Fruit fly (Drosophila melanogaster) whole organism, pupa: ENCODE data around the gene Rab14.

Experiments
- CG10348 ChIP-seq: fragments of 200-800 bp; sonication (Bioruptor generic); IDR thresholded peaks from 2 replicates; pipeline ENCODE4 v1.3.6; 2022; ENCODE audit warnings: missing biosample characterization, missing genetic modification characterization
- CG12605 ChIP-seq: fragments of 200-800 bp; sonication (Bioruptor generic); IDR thresholded peaks from 2 replicates; pipeline ENCODE4 v1.3.6; 2022; ENCODE audit warnings: missing biosample characterization, missing genetic modification characterization
- CG13204 ChIP-seq: fragments of 200-800 bp; sonication (Bioruptor generic); optimal IDR thresholded peaks from 2 replicates; lab custom pipeline; 2018; ENCODE audit warnings: missing biosample characterization, mild to moderate bottlenecking, missing genetic modification characterization, moderate library complexity
- CG14655 ChIP-seq: fragments of 200-800 bp; sonication (Bioruptor generic); optimal IDR thresholded peaks from 3 replicates; lab custom pipeline; 2017; ENCODE audit warnings: mild to moderate bottlenecking, missing biosample characterization, missing genetic modification reagents, missing genetic modification characterization
- CG15710 ChIP-seq: fragments of 200-800 bp; sonication (Bioruptor generic); optimal IDR thresholded peaks from 2 replicates; lab custom pipeline; 2018; ENCODE audit warnings: missing biosample characterization, mild to moderate bottlenecking, missing genetic modification characterization, moderate library complexity
- CG17806 ChIP-seq: fragments of 200-800 bp; sonication (Bioruptor generic); optimal IDR thresholded peaks from 2 replicates; lab custom pipeline; 2018; ENCODE audit warnings: missing biosample characterization, mild to moderate bottlenecking, missing genetic modification characterization, moderate library complexity
- CG32121 ChIP-seq: fragments of 200-800 bp; sonication (Bioruptor generic); IDR thresholded peaks from 2 replicates; pipeline ENCODE4 v1.3.6; 2022; ENCODE audit warnings: missing biosample characterization, missing genetic modification characterization
- CG34367 ChIP-seq: fragments of 200-800 bp; sonication (Bioruptor generic); optimal IDR thresholded peaks from 2 replicates; lab custom pipeline; 2018; ENCODE audit warnings: missing biosample characterization, mild to moderate bottlenecking, missing genetic modification characterization
- CG4496 ChIP-seq: fragments of 200-800 bp; sonication (Bioruptor generic); IDR thresholded peaks from 3 replicates; pipeline ENCODE4 v1.3.6; 2022; ENCODE audit warnings: missing biosample characterization, missing genetic modification characterization
- CG8159 ChIP-seq: fragments of 200-800 bp; sonication (Bioruptor generic); optimal IDR thresholded peaks from 3 replicates; lab custom pipeline; 2018; ENCODE audit warnings: missing biosample characterization, mild to moderate bottlenecking, missing genetic modification characterization, moderate library complexity
- CG8301 ChIP-seq: fragments of 200-800 bp; sonication (Bioruptor generic); optimal IDR thresholded peaks from 2 replicates; lab custom pipeline; 2018; ENCODE audit warnings: missing biosample characterization, mild to moderate bottlenecking, missing genetic modification characterization
- CG9948 ChIP-seq: fragments of 200-800 bp; sonication (Bioruptor generic); optimal IDR thresholded peaks from 2 replicates; lab custom pipeline; 2018; ENCODE audit warnings: missing biosample characterization, mild to moderate bottlenecking, missing genetic modification characterization, moderate library complexity
- D1 ChIP-seq: fragments of 200-800 bp; sonication (Bioruptor generic); optimal IDR thresholded peaks from 2 replicates; lab custom pipeline; 2018; ENCODE audit warnings: missing biosample characterization, mild to moderate bottlenecking, missing genetic modification characterization, moderate library complexity
- EcR ChIP-seq: fragments of 200-800 bp; sonication (Bioruptor generic); optimal IDR thresholded peaks from 3 replicates; lab custom pipeline; 2019; ENCODE audit warnings: missing biosample characterization, missing genetic modification characterization, mild to moderate bottlenecking, moderate library complexity, missing genetic modification reagents
- Ets98B ChIP-seq: fragments of 200-800 bp; sonication (Bioruptor generic); IDR thresholded peaks from 2 replicates; pipeline ENCODE4 v1.3.6; 2022; ENCODE audit warnings: missing biosample characterization, missing genetic modification characterization
- Pif1A ChIP-seq: fragments of 200-800 bp; sonication (Bioruptor generic); optimal IDR thresholded peaks from 3 replicates; lab custom pipeline; 2016; ENCODE audit warnings: missing biosample characterization, missing genetic modification characterization
- Pif1B ChIP-seq: fragments of 200-800 bp; sonication (Bioruptor generic); optimal IDR thresholded peaks from 3 replicates; lab custom pipeline; 2016; ENCODE audit warnings: missing biosample characterization, missing genetic modification characterization
- Snoo ChIP-seq: fragments of 200-800 bp; sonication (Bioruptor generic); optimal IDR thresholded peaks from 3 replicates; lab custom pipeline; 2017; ENCODE audit warnings: missing biosample characterization, mild to moderate bottlenecking, missing genetic modification characterization, inconsistent platforms
- fd96Ca ChIP-seq: fragments of 200-800 bp; sonication (Bioruptor generic); IDR thresholded peaks from 3 replicates; pipeline ENCODE4 v1.3.6; 2022; ENCODE audit warnings: missing biosample characterization, missing genetic modification characterization
- gl ChIP-seq: fragments of 200-800 bp; sonication (Bioruptor generic); optimal IDR thresholded peaks from 2 replicates; lab custom pipeline; 2018; ENCODE audit warnings: missing biosample characterization, mild to moderate bottlenecking, missing genetic modification characterization
- rn ChIP-seq: fragments of 200-800 bp; sonication (Bioruptor generic); IDR thresholded peaks from 2 replicates; pipeline ENCODE4 v1.3.6; 2022; ENCODE audit warnings: missing biosample characterization, missing genetic modification characterization

Rab14 gene

DNA sequence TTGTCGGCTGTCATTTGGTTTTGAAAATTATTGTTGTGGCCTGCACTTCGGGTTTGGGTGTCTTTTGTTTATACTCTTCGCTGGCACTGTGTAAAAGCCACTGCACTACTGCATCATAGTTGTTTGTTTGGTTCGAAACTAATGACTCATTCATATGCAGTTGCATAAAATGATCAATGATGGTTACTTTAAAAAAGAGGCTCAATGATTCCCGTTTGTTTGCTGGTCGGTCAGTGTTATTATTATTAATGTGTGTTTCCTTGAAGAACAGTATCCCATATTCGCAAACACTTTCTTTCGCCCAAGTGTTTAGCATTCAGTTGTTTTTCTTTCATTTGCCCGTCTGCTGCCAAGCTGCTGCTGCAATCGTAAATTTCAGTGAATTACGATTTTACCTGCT, 33.5 kb downstream of the Rab14 start:
- TF ChIP-seq CG13204 (GFP tag; lab: Kevin White, UChicago) = no peak
- peak; percentile 55; the same call in 2 of the 3 replicates for TF ChIP-seq fd96Ca (GFP tag; lab: Robert Waterston, UW)

DNA sequence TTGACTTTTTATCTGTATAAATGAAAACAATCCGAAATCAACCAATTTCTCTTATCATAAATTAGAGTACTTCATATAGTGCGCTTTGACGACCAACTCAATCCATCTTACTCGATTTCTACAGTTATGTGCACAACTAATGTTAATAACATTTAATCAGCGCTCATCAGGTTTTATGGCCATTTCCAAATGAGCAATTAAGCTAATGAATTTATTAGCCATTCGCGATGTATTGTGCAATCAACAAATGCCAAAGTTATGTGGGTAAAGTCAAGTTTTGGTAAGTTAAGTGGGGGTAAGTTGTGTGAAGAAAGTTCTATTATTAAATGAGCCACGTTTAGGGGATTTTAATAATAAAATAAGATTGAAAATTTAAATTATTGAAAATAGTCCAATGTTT, 38.6 kb downstream of the Rab14 start:
- TF ChIP-seq CG14655 (GFP tag; lab: Kevin White, UChicago) = no peak
- no peak for TF ChIP-seq Pif1B (GFP tag; lab: Kevin White, UChicago)
- no peak for TF ChIP-seq Ets98B (GFP tag; lab: Robert Waterston, UW)
- no peak for TF ChIP-seq CG34367 (tag; lab: Kevin White, UChicago)
- TF ChIP-seq fd96Ca (GFP tag; lab: Robert Waterston, UW) = no peak
- TF ChIP-seq D1 (tag; lab: Kevin White, UChicago) = no peak
- TF ChIP-seq CG10348 (GFP tag; lab: Robert Waterston, UW) = no peak
- TF ChIP-seq CG4496 = no peak

dm6 chr2L:14394298-14395064, 39.5 kb downstream of the Rab14 start:
- TF ChIP-seq CG13204 (GFP tag; lab: Kevin White, UChicago) (no peak), CG10348 (GFP tag; lab: Robert Waterston, UW) (no peak), Pif1B (GFP tag; lab: Kevin White, UChicago) (no peak), Pif1A (GFP tag; lab: Kevin White, UChicago) (peak; percentile 0), CG34367 (tag; lab: Kevin White, UChicago) (no peak)

dm6 chr2L:14395065-14395439, 40.1 kb downstream of the Rab14 start:
- TF ChIP-seq Pif1A (GFP tag; lab: Kevin White, UChicago) = no peak
- TF ChIP-seq CG34367 (tag; lab: Kevin White, UChicago) = no peak
- no peak for TF ChIP-seq CG12605 (GFP tag; lab: Robert Waterston, UW)
- no peak for TF ChIP-seq rn
- TF ChIP-seq CG15710 = no peak
- no peak for TF ChIP-seq CG32121
- no peak for TF ChIP-seq CG8301 (tag; lab: Kevin White, UChicago)
- no peak for TF ChIP-seq CG17806 (tag; lab: Kevin White, UChicago)

DNA sequence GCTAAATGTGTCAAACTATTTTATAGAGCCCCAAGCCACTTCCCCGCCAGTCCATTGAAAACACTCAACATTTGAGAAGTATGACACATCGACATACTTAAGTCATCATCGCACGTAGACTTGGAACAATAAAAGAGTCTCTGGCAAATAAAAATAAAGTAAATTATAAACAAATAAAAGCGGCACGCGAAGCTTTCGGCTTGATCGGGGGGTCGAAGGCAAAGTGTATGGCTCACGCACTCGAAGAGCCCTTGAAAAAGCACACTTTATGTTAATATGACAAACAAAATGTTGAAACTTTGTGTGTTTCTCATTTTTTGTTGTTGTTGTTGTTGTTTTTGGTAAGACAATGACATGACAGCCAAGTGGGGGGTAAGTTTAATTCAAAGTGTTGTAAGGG, 41.3 kb downstream of the Rab14 start:
- TF ChIP-seq rn (no peak), CG15710 (no peak), CG4496 (no peak), CG14655 (GFP tag; lab: Kevin White, UChicago) (no peak), CG8301 (tag; lab: Kevin White, UChicago) (no peak), CG9948 (tag; lab: Kevin White, UChicago) (no peak), CG32121 (no peak), D1 (tag; lab: Kevin White, UChicago) (no peak), EcR (GFP tag; lab: Kevin White, UChicago) (no peak), CG17806 (tag; lab: Kevin White, UChicago) (no peak), Ets98B (GFP tag; lab: Robert Waterston, UW) (no peak), CG12605 (GFP tag; lab: Robert Waterston, UW) (no peak), CG34367 (tag; lab: Kevin White, UChicago) (no peak), gl (no peak), Pif1B (GFP tag; lab: Kevin White, UChicago) (no peak)

- TF ChIP-seq CG14655 (GFP tag; lab: Kevin White, UChicago) (no peak), CG13204 (GFP tag; lab: Kevin White, UChicago) (no peak), CG32121 (no peak), fd96Ca (GFP tag; lab: Robert Waterston, UW) (no peak), CG10348 (GFP tag; lab: Robert Waterston, UW) (no peak), CG17806 (tag; lab: Kevin White, UChicago) (no peak), Pif1A (GFP tag; lab: Kevin White, UChicago) (no peak), Snoo (tag; lab: Kevin White, UChicago) (no peak), CG4496 (no peak), CG8159 (no peak), D1 (tag; lab: Kevin White, UChicago) (no peak)
Measured at dm6 chr2L:14397067-14397598, 42.2 kb downstream of the Rab14 start.

dm6 chr2L:14397948-14398347, 43.0 kb downstream of the Rab14 start:
- no peak for TF ChIP-seq gl
- no peak for TF ChIP-seq CG8301 (tag; lab: Kevin White, UChicago)
- no peak for TF ChIP-seq Snoo (tag; lab: Kevin White, UChicago)
- TF ChIP-seq EcR (GFP tag; lab: Kevin White, UChicago) = no peak
- no peak for TF ChIP-seq D1 (tag; lab: Kevin White, UChicago)
- TF ChIP-seq CG15710 = no peak
- TF ChIP-seq CG32121 = no peak
- no peak for TF ChIP-seq CG14655 (GFP tag; lab: Kevin White, UChicago)
- no peak for TF ChIP-seq CG8159
- no peak for TF ChIP-seq CG17806 (tag; lab: Kevin White, UChicago)
- TF ChIP-seq fd96Ca (GFP tag; lab: Robert Waterston, UW) = no peak
- TF ChIP-seq CG9948 (tag; lab: Kevin White, UChicago) = no peak
- TF ChIP-seq rn = no peak
